Worm (Caenorhabditis elegans): Measurements from ENCODE around the gene H12C20.7.

DNA sequence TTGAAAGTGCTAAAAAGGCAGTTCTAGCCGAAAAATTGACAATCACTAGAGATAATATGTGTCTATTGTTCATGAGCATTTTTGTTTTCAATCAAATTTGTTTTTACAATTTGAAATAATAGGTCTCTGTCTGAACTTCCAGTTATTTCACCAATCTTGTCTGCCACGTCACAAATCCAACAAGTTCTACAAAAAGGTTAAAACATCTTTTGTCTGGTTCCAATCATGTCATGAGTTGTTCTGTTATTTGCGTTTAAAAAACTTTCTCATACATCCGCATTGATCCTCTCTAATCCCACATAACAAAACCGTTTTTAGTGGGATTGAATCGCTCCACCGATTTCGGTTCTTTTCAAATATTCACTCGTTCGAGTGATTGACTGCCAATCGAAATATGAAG lies 28.0 kb upstream of the H12C20.7 start, which contains the start of gene F35B12.9:
- TF ChIP-seq ama-1 (optimal IDR thresholded peaks at IDR 0.05) (no peak), snpc-4 (tag; optimal IDR thresholded peaks at IDR 0.05) (no peak), sptf-1 (tag; optimal IDR thresholded peaks at IDR 0.05) (no peak), aha-1 (tag; optimal IDR thresholded peaks at IDR 0.05) (no peak), alr-1 (tag; optimal IDR thresholded peaks at IDR 0.05; ENCODE audit: borderline replicate concordance) (no peak), nhr-28 (tag; optimal IDR thresholded peaks at IDR 0.05) (no peak), unc-62 (GFP tag; optimal IDR thresholded peaks at IDR 0.05) (no peak), egl-27 (tag; optimal IDR thresholded peaks at IDR 0.05) (no peak), pqm-1 (tag; optimal IDR thresholded peaks at IDR 0.05) (no peak)

Measured in whole organism, L1 larva.